Worm (Caenorhabditis elegans): ENCODE data around the gene C56G2.9.

Gene C56G2.9

ce11 chrIII:6303114-6303647 lies 39.9 kb downstream of the C56G2.9 start, which contains the start of gene F47D12.9 (continued):
- TF ChIP-seq nhr-41 (GFP tag; IDR thresholded peaks at IDR 0.05), result no peak
- TF ChIP-seq lin-15B (tag; optimal IDR thresholded peaks at IDR 0.05), result no peak
- TF ChIP-seq ceh-20 (GFP tag; IDR thresholded peaks at IDR 0.05), result peak; percentile 72
- TF ChIP-seq hlh-30 (tag; optimal IDR thresholded peaks at IDR 0.05; ENCODE audit: insufficient read depth), result peak; percentile 98
- peak; percentile 56 for TF ChIP-seq rbr-2 (tag; optimal IDR thresholded peaks at IDR 0.05)
- TF ChIP-seq F26F4.8 (GFP tag; conservative IDR thresholded peaks at IDR 0.05), result no peak
- TF ChIP-seq zfp-3 (GFP tag; conservative IDR thresholded peaks at IDR 0.05), result 0 out of 2 replicates have a peak, but pooled peaks have one; percentile 5
- no peak for TF ChIP-seq D1046.2 (GFP tag; IDR thresholded peaks at IDR 0.05)
- no peak for TF ChIP-seq ctbp-1 (GFP tag; IDR thresholded peaks at IDR 0.05)
- TF ChIP-seq snpc-4 (tag; optimal IDR thresholded peaks at IDR 0.05), result no peak
- TF ChIP-seq F44E2.7 (GFP tag; IDR thresholded peaks at IDR 0.05), result no peak
- TF ChIP-seq Y48G9A.11 (GFP tag; IDR thresholded peaks at IDR 0.05), result no peak
- TF ChIP-seq R02D3.7 (tag; optimal IDR thresholded peaks at IDR 0.05), result no peak
- TF ChIP-seq T20F7.1 (GFP tag; optimal IDR thresholded peaks at IDR 0.05), result peak; percentile 33
- TF ChIP-seq nhr-42 (GFP tag; IDR thresholded peaks at IDR 0.05), result no peak
- TF ChIP-seq lin-38 (GFP tag; IDR thresholded peaks at IDR 0.05), result no peak
- peak; percentile 4 for TF ChIP-seq ztf-7 (tag; optimal IDR thresholded peaks at IDR 0.05)
- TF ChIP-seq ztf-11 (tag; optimal IDR thresholded peaks at IDR 0.05), result no peak
- peak; percentile 55 for TF ChIP-seq nhr-102 (tag; optimal IDR thresholded peaks at IDR 0.05)
- peak; percentile 12 for TF ChIP-seq zip-2 (tag; optimal IDR thresholded peaks at IDR 0.05)
- peak; percentile 84 for TF ChIP-seq nhr-28 (tag; optimal IDR thresholded peaks at IDR 0.05)
- no peak for TF ChIP-seq Y5F2A.4 (GFP tag; optimal IDR thresholded peaks at IDR 0.05)
- TF ChIP-seq hif-1 (tag; optimal IDR thresholded peaks at IDR 0.05), result peak in 1 of 2 experiments; percentile 74
- no peak for TF ChIP-seq nhr-10 (tag; optimal IDR thresholded peaks at IDR 0.05)
- 0 out of 2 replicates have a peak, but pooled peaks have one; percentile 19 for TF ChIP-seq dmd-9 (GFP tag; IDR thresholded peaks at IDR 0.05)
- TF ChIP-seq duxl-1 (tag; optimal IDR thresholded peaks at IDR 0.05; ENCODE audit: poor library complexity), result no peak
- no peak for TF ChIP-seq nhr-111 (GFP tag; optimal IDR thresholded peaks at IDR 0.05)
- TF ChIP-seq nhr-77 (tag; optimal IDR thresholded peaks at IDR 0.05), result peak; percentile 28
- peak; percentile 73 to 93 for TF ChIP-seq daf-16 (GFP tag; optimal IDR thresholded peaks at IDR 0.05)
- TF ChIP-seq daf-16 (tag; optimal IDR thresholded peaks at IDR 0.05), result peak; percentile 92
- TF ChIP-seq ceh-28 (tag; optimal IDR thresholded peaks at IDR 0.05), result no peak
- no peak for TF ChIP-seq egl-27 (tag; optimal IDR thresholded peaks at IDR 0.05)
- TF ChIP-seq tag-97 (GFP tag; IDR thresholded peaks at IDR 0.05), result no peak
- TF ChIP-seq dve-1 (tag; optimal IDR thresholded peaks at IDR 0.05; ENCODE audit: insufficient read depth), result peak; percentile 83
- TF ChIP-seq unc-130 (GFP tag; optimal IDR thresholded peaks at IDR 0.05), result no peak
- no peak for TF ChIP-seq daf-12 (tag; optimal IDR thresholded peaks at IDR 0.05)
- peak; percentile 72 for TF ChIP-seq nhr-11 (tag; optimal IDR thresholded peaks at IDR 0.05)
- TF ChIP-seq mxl-2 (GFP tag; conservative IDR thresholded peaks at IDR 0.05), result no peak
- TF ChIP-seq dpl-1 (GFP tag; optimal IDR thresholded peaks at IDR 0.05), result peak; percentile 51
- TF ChIP-seq ceh-32 (tag; optimal IDR thresholded peaks at IDR 0.05; ENCODE audit: poor library complexity), result no peak
- TF ChIP-seq mep-1 (tag; optimal IDR thresholded peaks at IDR 0.05), result peak; percentile 81
- TF ChIP-seq lsy-2 (tag; optimal IDR thresholded peaks at IDR 0.05), result peak; percentile 59 to 84
- peak; percentile 46 for TF ChIP-seq nhr-25 (tag; optimal IDR thresholded peaks at IDR 0.05; ENCODE audit: borderline replicate concordance, insufficient read depth)
- TF ChIP-seq lim-7 (GFP tag; IDR thresholded peaks at IDR 0.05), result no peak
- no peak for TF ChIP-seq fos-1 (tag; optimal IDR thresholded peaks at IDR 0.05)
- TF ChIP-seq tra-1 (GFP tag; IDR thresholded peaks at IDR 0.05), result no peak; the same call in none of the 2 replicates
- no peak for TF ChIP-seq snpc-1.2 (GFP tag; IDR thresholded peaks at IDR 0.05)
- TF ChIP-seq ZK546.5 (tag; optimal IDR thresholded peaks at IDR 0.05), result no peak
- TF ChIP-seq F49E8.2 (tag; optimal IDR thresholded peaks at IDR 0.05; ENCODE audit: borderline replicate concordance), result no peak
- no peak for TF ChIP-seq fkh-10 (GFP tag; optimal IDR thresholded peaks at IDR 0.05)

Data from whole organism, L4 larva.